Worm (Caenorhabditis elegans) whole organism, L3 larva: ENCODE data around the gene srgp-1.

Source experiments
- R02D3.7 ChIP-seq: fragments of 150-350 bp; optimal IDR thresholded peaks from 2 replicates; lab custom pipeline; 2014; ENCODE audit warnings: missing biosample characterization, missing genetic modification characterization
- ZK546.5 ChIP-seq: sonication (generic microtip); optimal IDR thresholded peaks from 2 replicates; lab custom pipeline; 2017; ENCODE audit warnings: missing biosample characterization, missing genetic modification characterization
- aly-2 ChIP-seq: fragments of 150-350 bp; optimal IDR thresholded peaks from 2 replicates; lab custom pipeline; 2014; ENCODE audit warnings: missing biosample characterization, missing genetic modification characterization
- ama-1 ChIP-seq: fragments of 150-350 bp; optimal IDR thresholded peaks from 2 replicates; lab custom pipeline; 2018
- ceh-16 ChIP-seq: sonication (generic microtip); optimal IDR thresholded peaks from 2 replicates; lab custom pipeline; 2017; ENCODE audit warnings: missing biosample characterization, missing genetic modification characterization
- ceh-28 ChIP-seq: fragments of 150-350 bp; optimal IDR thresholded peaks from 2 replicates; lab custom pipeline; 2014; ENCODE audit warnings: missing biosample characterization, missing genetic modification reagents, missing genetic modification characterization
- ceh-82 ChIP-seq: fragments of 150-350 bp; optimal IDR thresholded peaks from 2 replicates; lab custom pipeline; 2014; ENCODE audit warnings: missing biosample characterization, missing genetic modification characterization
- ceh-9 ChIP-seq: sonication (generic microtip); optimal IDR thresholded peaks from 2 replicates; lab custom pipeline; 2018; ENCODE audit warnings: missing biosample characterization, missing genetic modification characterization
- daf-12 ChIP-seq: fragments of 150-350 bp; optimal IDR thresholded peaks from 2 replicates; lab custom pipeline; 2014; ENCODE audit warnings: missing biosample characterization, missing genetic modification reagents, missing genetic modification characterization
- egl-27 ChIP-seq: sonication (generic microtip); optimal IDR thresholded peaks from 4 replicates; lab custom pipeline; 2017; ENCODE audit warnings: missing biosample characterization, missing genetic modification reagents, missing genetic modification characterization
- egl-5 ChIP-seq: fragments of 150-350 bp; optimal IDR thresholded peaks from 2 replicates; lab custom pipeline; 2017; ENCODE audit warnings: missing biosample characterization, missing genetic modification reagents, missing genetic modification characterization, inconsistent platforms
- elt-1 ChIP-seq: fragments of 150-350 bp; optimal IDR thresholded peaks from 2 replicates; lab custom pipeline; 2014; ENCODE audit warnings: missing biosample characterization, missing genetic modification characterization
- elt-2 ChIP-seq: sonication (generic microtip); optimal IDR thresholded peaks from 2 replicates; lab custom pipeline; 2016; ENCODE audit warnings: missing genetic modification reagents, mild to moderate bottlenecking, missing genetic modification characterization, missing compliant biosample characterization
- elt-3 ChIP-seq, 3 experiments: fragments of 150-350 bp in 1 of 3; sonication (generic microtip) in 2 of 3; optimal IDR thresholded peaks; 2 replicates in 2 of 3; 4 replicates in 1 of 3; lab custom pipeline; 2014 to 2017; ENCODE audit warnings: missing biosample characterization in 3 of 3, missing genetic modification characterization in 3 of 3
- fkh-2 ChIP-seq: fragments of 150-350 bp; optimal IDR thresholded peaks from 2 replicates; lab custom pipeline; 2014; ENCODE audit warnings: missing biosample characterization, missing genetic modification reagents, missing genetic modification characterization
- fos-1 ChIP-seq: fragments of 150-350 bp; optimal IDR thresholded peaks from 2 replicates; lab custom pipeline; 2014; ENCODE audit warnings: missing biosample characterization, missing genetic modification characterization
- hmg-11 ChIP-seq: sonication (generic microtip); optimal IDR thresholded peaks from 2 replicates; lab custom pipeline; 2016; ENCODE audit warnings: missing genetic modification characterization, missing compliant biosample characterization
- jun-1 ChIP-seq: fragments of 150-350 bp; optimal IDR thresholded peaks from 2 replicates; lab custom pipeline; 2014; ENCODE audit warnings: missing biosample characterization, missing genetic modification reagents, missing genetic modification characterization
- lin-15B ChIP-seq: fragments of 150-350 bp; optimal IDR thresholded peaks from 2 replicates; lab custom pipeline; 2014; ENCODE audit warnings: missing biosample characterization, missing genetic modification characterization
- lin-39 ChIP-seq: fragments of 150-350 bp; optimal IDR thresholded peaks from 2 replicates; lab custom pipeline; 2018; ENCODE audit warnings: missing biosample characterization, missing genetic modification reagents, missing genetic modification characterization
- lsy-12 ChIP-seq: sonication (generic microtip); optimal IDR thresholded peaks from 2 replicates; lab custom pipeline; 2016; ENCODE audit warnings: mild to moderate bottlenecking, missing genetic modification characterization, missing compliant biosample characterization
- mdl-1 ChIP-seq: fragments of 150-350 bp; optimal IDR thresholded peaks from 2 replicates; lab custom pipeline; 2014; ENCODE audit warnings: missing biosample characterization, missing genetic modification characterization
- mml-1 ChIP-seq: fragments of 150-350 bp; sonication (generic microtip); optimal IDR thresholded peaks from 3 replicates; lab custom pipeline; 2014; ENCODE audit warnings: missing biosample characterization, missing genetic modification characterization
- nfya-1 ChIP-seq: sonication (generic microtip); optimal IDR thresholded peaks from 2 replicates; lab custom pipeline; 2017; ENCODE audit warnings: missing genetic modification characterization, mild to moderate bottlenecking, missing compliant biosample characterization, antibody characterized with exemption, moderate library complexity; ENCODE audit not compliant: insufficient read depth
- nhr-11 ChIP-seq: fragments of 150-350 bp; optimal IDR thresholded peaks from 2 replicates; lab custom pipeline; 2014; ENCODE audit warnings: missing biosample characterization, missing genetic modification characterization
- nhr-12 ChIP-seq: fragments of 150-350 bp; optimal IDR thresholded peaks from 2 replicates; lab custom pipeline; 2014; ENCODE audit warnings: missing biosample characterization, missing genetic modification characterization
- nhr-23 ChIP-seq: fragments of 150-350 bp; optimal IDR thresholded peaks from 2 replicates; lab custom pipeline; 2014; ENCODE audit warnings: missing biosample characterization, missing genetic modification reagents, missing genetic modification characterization
- nhr-237 ChIP-seq: fragments of 150-350 bp; optimal IDR thresholded peaks from 2 replicates; lab custom pipeline; 2014; ENCODE audit warnings: missing biosample characterization, missing genetic modification characterization
- nhr-25 ChIP-seq: sonication (generic microtip); optimal IDR thresholded peaks from 2 replicates; lab custom pipeline; 2017; ENCODE audit warnings: missing biosample characterization, missing genetic modification characterization
- nhr-28 ChIP-seq: fragments of 150-350 bp; optimal IDR thresholded peaks from 2 replicates; lab custom pipeline; 2014; ENCODE audit warnings: missing biosample characterization, missing genetic modification characterization
- nhr-43 ChIP-seq: sonication (generic microtip); optimal IDR thresholded peaks from 2 replicates; lab custom pipeline; 2016; ENCODE audit warnings: mild to moderate bottlenecking, missing genetic modification characterization, missing compliant biosample characterization; ENCODE audit not compliant: poor library complexity, severe bottlenecking
- nhr-67 ChIP-seq: fragments of 150-350 bp; optimal IDR thresholded peaks from 2 replicates; lab custom pipeline; 2014; ENCODE audit warnings: missing biosample characterization, missing genetic modification characterization
- nhr-77 ChIP-seq: fragments of 150-350 bp; optimal IDR thresholded peaks from 2 replicates; lab custom pipeline; 2014; ENCODE audit warnings: missing biosample characterization, missing genetic modification characterization
- pha-4 ChIP-seq: fragments of 150-350 bp; optimal IDR thresholded peaks from 2 replicates; lab custom pipeline; 2014; ENCODE audit warnings: missing biosample characterization, missing genetic modification reagents, missing genetic modification characterization
- pqm-1 ChIP-seq: fragments of 150-350 bp; optimal IDR thresholded peaks from 2 replicates; lab custom pipeline; 2017; ENCODE audit warnings: missing biosample characterization, missing genetic modification characterization, inconsistent platforms
- sea-2 ChIP-seq: fragments of 150-350 bp; sonication (generic microtip); optimal IDR thresholded peaks from 4 replicates; lab custom pipeline; 2014; ENCODE audit warnings: missing biosample characterization, missing genetic modification reagents, missing genetic modification characterization
- skn-1 ChIP-seq: fragments of 150-350 bp; optimal IDR thresholded peaks from 2 replicates; lab custom pipeline; 2014; ENCODE audit warnings: missing biosample characterization, missing genetic modification characterization
- snpc-4 ChIP-seq: fragments of 150-350 bp; optimal IDR thresholded peaks from 2 replicates; lab custom pipeline; 2014; ENCODE audit warnings: missing biosample characterization, missing genetic modification characterization
- tbx-2 ChIP-seq: sonication (generic microtip); optimal IDR thresholded peaks from 2 replicates; lab custom pipeline; 2016; ENCODE audit warnings: mild to moderate bottlenecking, missing genetic modification characterization, missing compliant biosample characterization
- unc-39 ChIP-seq: sonication (generic microtip); optimal IDR thresholded peaks from 4 replicates; lab custom pipeline; 2017; ENCODE audit warnings: missing biosample characterization, missing genetic modification characterization
- unc-62 ChIP-seq: fragments of 150-350 bp; sonication (generic microtip); optimal IDR thresholded peaks from 4 replicates; lab custom pipeline; 2014; ENCODE audit warnings: missing biosample characterization, missing genetic modification reagents, missing genetic modification characterization
- zag-1 ChIP-seq: fragments of 150-350 bp; optimal IDR thresholded peaks from 2 replicates; lab custom pipeline; 2014; ENCODE audit warnings: missing biosample characterization, missing genetic modification characterization
- ztf-11 ChIP-seq: fragments of 150-350 bp; optimal IDR thresholded peaks from 2 replicates; lab custom pipeline; 2014; ENCODE audit warnings: missing biosample characterization, missing genetic modification characterization
- ztf-4 ChIP-seq: fragments of 150-350 bp; optimal IDR thresholded peaks from 2 replicates; lab custom pipeline; 2014; ENCODE audit warnings: missing biosample characterization, missing genetic modification characterization

srgp-1 gene

ce11 chrIV:11526189-11526588 lies 44.1 kb upstream of the srgp-1 start:
- TF ChIP-seq tbx-2 (tag; lab: Kevin White, UChicago) (no peak), mdl-1 (no peak), fkh-2 (tag; lab: Kevin White, UChicago) (no peak), jun-1 (tag; lab: Kevin White, UChicago) (no peak), ceh-28 (tag; lab: Kevin White, UChicago) (no peak), elt-2 (tag; lab: Kevin White, UChicago) (no peak), ama-1 (lab: Kevin White, UChicago) (no peak), unc-39 (no peak), fos-1 (tag; lab: Kevin White, UChicago) (no peak), elt-1 (no peak)

ce11 chrIV:11527752-11528151 lies 42.5 kb upstream of the srgp-1 start, which contains the start of gene M04B2.2:
TSS of gene M04B2.2 (plus strand) at chrIV:11528052.
- peak; percentile 3 for TF ChIP-seq tbx-2 (tag; lab: Kevin White, UChicago)
- no peak for TF ChIP-seq elt-1
- peak; percentile 6 for TF ChIP-seq nhr-23 (tag; lab: Kevin White, UChicago)
- TF ChIP-seq ztf-4 (tag; lab: Kevin White, UChicago), result no peak
- peak; percentile 34 for TF ChIP-seq ama-1 (lab: Kevin White, UChicago)
- TF ChIP-seq nhr-25, result no peak
- no peak for TF ChIP-seq sea-2 (GFP tag; lab: Kevin White, UChicago)
- peak; percentile 17 for TF ChIP-seq R02D3.7
- no peak for TF ChIP-seq nhr-237 (tag; lab: Kevin White, UChicago)

- TF ChIP-seq pha-4 (tag; lab: Kevin White, UChicago) (no peak), nhr-25 (no peak), nhr-28 (tag; lab: Kevin White, UChicago) (no peak), fkh-2 (tag; lab: Kevin White, UChicago) (no peak), aly-2 (tag; lab: Kevin White, UChicago) (no peak), unc-62 (GFP tag; lab: Kevin White, UChicago) (no peak), lin-39 (tag; lab: Kevin White, UChicago) (no peak), snpc-4 (tag; lab: Kevin White, UChicago) (no peak), nhr-11 (tag; lab: Kevin White, UChicago) (no peak), ceh-82 (tag; lab: Kevin White, UChicago) (no peak), zag-1 (tag; lab: Kevin White, UChicago) (no peak), sea-2 (GFP tag; lab: Kevin White, UChicago) (no peak), nfya-1 (no peak), mml-1 (tag; lab: Kevin White, UChicago) (no peak)
These were observed 21.6 kb upstream of the srgp-1 start, which contains the start of gene M04B2.7 for ce11 chrIV:11548671-11549070. TSS of gene M04B2.7 (minus strand) at chrIV:11548771.

- TF ChIP-seq ama-1 (lab: Kevin White, UChicago) (peak; percentile 51), nhr-28 (tag; lab: Kevin White, UChicago) (no peak), ceh-9 (tag; lab: Kevin White, UChicago) (no peak), daf-12 (no peak), pha-4 (tag; lab: Kevin White, UChicago) (no peak), nhr-43 (tag; lab: Kevin White, UChicago) (peak; percentile 79), fos-1 (tag; lab: Kevin White, UChicago) (no peak), unc-62 (GFP tag; lab: Kevin White, UChicago) (no peak), fkh-2 (tag; lab: Kevin White, UChicago) (no peak), snpc-4 (tag; lab: Kevin White, UChicago) (peak; percentile 9), skn-1 (peak; percentile 36), nhr-25 (peak; percentile 49), mdl-1 (no peak), unc-39 (no peak), elt-3 (tag; optimal IDR thresholded peaks at IDR 0.05; lab: Kevin White, UChicago) (no peak), ZK546.5 (tag; lab: Kevin White, UChicago) (no peak), nhr-11 (tag; lab: Kevin White, UChicago) (no peak), nhr-12 (tag; lab: Kevin White, UChicago) (no peak), egl-5 (peak; percentile 39), ceh-16 (tag; lab: Kevin White, UChicago) (no peak), lin-15B (tag; lab: Kevin White, UChicago) (peak; percentile 58), ceh-82 (tag; lab: Kevin White, UChicago) (peak; percentile 66), hmg-11 (tag; lab: Kevin White, UChicago) (no peak), sea-2 (GFP tag; lab: Kevin White, UChicago) (no peak), mml-1 (tag; lab: Kevin White, UChicago) (no peak), elt-2 (tag; lab: Kevin White, UChicago) (peak; percentile 39), pqm-1 (tag; lab: Kevin White, UChicago) (peak; percentile 24), ztf-11 (tag; lab: Kevin White, UChicago) (no peak), nhr-23 (tag; lab: Kevin White, UChicago) (peak; percentile 73), R02D3.7 (peak; percentile 10), elt-1 (no peak), jun-1 (tag; lab: Kevin White, UChicago) (peak; percentile 75), egl-27 (tag; lab: Kevin White, UChicago) (peak; percentile 16), nhr-77 (peak; percentile 0), lin-39 (tag; lab: Kevin White, UChicago) (peak; percentile 72), aly-2 (tag; lab: Kevin White, UChicago) (no peak), tbx-2 (tag; lab: Kevin White, UChicago) (peak; percentile 36), lsy-12 (tag; lab: Kevin White, UChicago) (peak; percentile 65), nhr-67 (no peak)
These were observed 20.6 kb upstream of the srgp-1 start for ce11 chrIV:11549694-11550093.
